Comparison of ENCODE assay signal across 6 worm cellular contexts in genomic region chrIII:5802971-5803370, ce11.
TF ChIP-seq lines count a peak whose summit lies in the region.

TSS of gene polq-1 (minus strand) at chrIII:5803160.
TSS of gene him-10 (plus strand) at chrIII:5803260.

TF ChIP-seq in whole organism, L1 larva, 84 proteins besides CTCF, POLR2A, EP300 and RAD21 (continues in another document):
- peak; percentile 59 for TF ChIP-seq ceh-90 (tag; optimal IDR thresholded peaks at IDR 0.05; lab: Kevin White, UChicago)
- peak; percentile 53 to 79 for TF ChIP-seq efl-1 (optimal IDR thresholded peaks at IDR 0.05; lab: Kevin White, UChicago)
- TF ChIP-seq efl-1 (GFP tag; optimal IDR thresholded peaks at IDR 0.05 in 1 of 2; lab: Kevin White, UChicago), result peak; percentile 87 to 98
- TF ChIP-seq lin-35 (GFP tag; optimal IDR thresholded peaks at IDR 0.05; lab: Kevin White, UChicago), result peak; percentile 68 to 89
- peak; percentile 5 for TF ChIP-seq tbx-2 (tag; optimal IDR thresholded peaks at IDR 0.05; lab: Kevin White, UChicago)
- peak; percentile 1 for TF ChIP-seq fkh-8 (tag; optimal IDR thresholded peaks at IDR 0.05; lab: Kevin White, UChicago)
- no peak for TF ChIP-seq fos-1 (tag; optimal IDR thresholded peaks at IDR 0.05; lab: Kevin White, UChicago)
- TF ChIP-seq lin-14 (GFP tag; optimal IDR thresholded peaks at IDR 0.05; lab: Kevin White, UChicago), result peak; percentile 35
- TF ChIP-seq snu-23 (GFP tag; optimal IDR thresholded peaks at IDR 0.05; lab: Kevin White, UChicago), result peak; percentile 16
- peak; percentile 16 for TF ChIP-seq blmp-1 (tag; optimal IDR thresholded peaks at IDR 0.05; lab: Kevin White, UChicago)
- no peak for TF ChIP-seq C16A3.4 (tag; optimal IDR thresholded peaks at IDR 0.05; lab: Kevin White, UChicago)
- TF ChIP-seq mdl-1 (tag; optimal IDR thresholded peaks at IDR 0.05; lab: Kevin White, UChicago), result no peak
- peak; percentile 48 for TF ChIP-seq mep-1 (tag; optimal IDR thresholded peaks at IDR 0.05; lab: Kevin White, UChicago)
- peak; percentile 6 for TF ChIP-seq snpc-4 (tag; optimal IDR thresholded peaks at IDR 0.05; lab: Kevin White, UChicago)
- TF ChIP-seq fkh-4 (tag; optimal IDR thresholded peaks at IDR 0.05; lab: Kevin White, UChicago; ENCODE audit: borderline replicate concordance), result peak; percentile 9

TF ChIP-seq in whole organism, L2 larva, 48 proteins besides CTCF, POLR2A, EP300 and RAD21:
- TF ChIP-seq C34F6.9 (tag; optimal IDR thresholded peaks at IDR 0.05; lab: Kevin White, UChicago), result peak; percentile 44
- peak; percentile 47 for TF ChIP-seq gmeb-1 (tag; optimal IDR thresholded peaks at IDR 0.05; lab: Kevin White, UChicago)
- TF ChIP-seq peb-1 (tag; optimal IDR thresholded peaks at IDR 0.05; lab: Kevin White, UChicago), result no peak
- no peak for TF ChIP-seq ztf-11 (tag; optimal IDR thresholded peaks at IDR 0.05; lab: Kevin White, UChicago)
- no peak for TF ChIP-seq fos-1 (tag; optimal IDR thresholded peaks at IDR 0.05; lab: Kevin White, UChicago)

TF ChIP-seq in whole organism, L3 larva, 47 proteins besides CTCF, POLR2A, EP300 and RAD21:
- peak; percentile 20 for TF ChIP-seq lin-15B (tag; optimal IDR thresholded peaks at IDR 0.05; lab: Kevin White, UChicago)
- no peak for TF ChIP-seq hmg-11 (tag; optimal IDR thresholded peaks at IDR 0.05; lab: Kevin White, UChicago)
- no peak for TF ChIP-seq elt-2 (tag; optimal IDR thresholded peaks at IDR 0.05; lab: Kevin White, UChicago)
- TF ChIP-seq nfya-1 (tag; optimal IDR thresholded peaks at IDR 0.05; lab: Kevin White, UChicago; ENCODE audit: insufficient read depth), result peak; percentile 42
- no peak for TF ChIP-seq unc-62 (GFP tag; optimal IDR thresholded peaks at IDR 0.05; lab: Kevin White, UChicago)
TF ChIP-seq in whole organism, L3 larva: peak in this region for 2.

TF ChIP-seq in whole organism, L4 larva, 104 proteins besides CTCF, POLR2A, EP300 and RAD21:
- TF ChIP-seq lin-38 (GFP tag; IDR thresholded peaks at IDR 0.05; lab: Robert Waterston, UW), result no peak
- no peak for TF ChIP-seq madf-9 (GFP tag; conservative IDR thresholded peaks at IDR 0.05; lab: Robert Waterston, UW)
- TF ChIP-seq hif-1 (tag; optimal IDR thresholded peaks at IDR 0.05; lab: Kevin White, UChicago), result peak in 1 of 2 experiments; percentile 38
- TF ChIP-seq unc-39 (tag; optimal IDR thresholded peaks at IDR 0.05; lab: Kevin White, UChicago), result no peak
- no peak for TF ChIP-seq spr-1 (tag; optimal IDR thresholded peaks at IDR 0.05; lab: Kevin White, UChicago)
- peak; percentile 76 for TF ChIP-seq dpl-1 (GFP tag; optimal IDR thresholded peaks at IDR 0.05; lab: Kevin White, UChicago)
- TF ChIP-seq tra-1 (GFP tag; IDR thresholded peaks at IDR 0.05; lab: Robert Waterston, UW), result no peak
- TF ChIP-seq mxl-2 (GFP tag; conservative IDR thresholded peaks at IDR 0.05; lab: Robert Waterston, UW), result no peak
- peak; percentile 89 for TF ChIP-seq mes-2 (tag; optimal IDR thresholded peaks at IDR 0.05; lab: Kevin White, UChicago; ENCODE audit: poor library complexity, severe bottlenecking)
- peak; percentile 59 for TF ChIP-seq unc-130 (GFP tag; optimal IDR thresholded peaks at IDR 0.05; lab: Kevin White, UChicago)
- TF ChIP-seq ceh-62 (tag; optimal IDR thresholded peaks at IDR 0.05; lab: Kevin White, UChicago), result no peak
- TF ChIP-seq hlh-30 (tag; optimal IDR thresholded peaks at IDR 0.05; lab: Kevin White, UChicago; ENCODE audit: insufficient read depth), result peak; percentile 55
- no peak for TF ChIP-seq ceh-44 (GFP tag; IDR thresholded peaks at IDR 0.05; lab: Robert Waterston, UW)
- TF ChIP-seq lin-29 (GFP tag; IDR thresholded peaks at IDR 0.05; lab: Robert Waterston, UW), result no peak
- TF ChIP-seq nhr-48 (tag; optimal IDR thresholded peaks at IDR 0.05; lab: Kevin White, UChicago), result no peak
- no peak for TF ChIP-seq ces-1 (GFP tag; optimal IDR thresholded peaks at IDR 0.05; lab: Kevin White, UChicago)
- TF ChIP-seq ceh-28 (tag; optimal IDR thresholded peaks at IDR 0.05; lab: Kevin White, UChicago), result no peak
- TF ChIP-seq lim-7 (GFP tag; IDR thresholded peaks at IDR 0.05; lab: Robert Waterston, UW), result no peak

TF ChIP-seq in whole organism, late embryonic, 69 proteins besides CTCF, POLR2A, EP300 and RAD21 (continues in another document):
- TF ChIP-seq ttx-3 (tag; optimal IDR thresholded peaks at IDR 0.05; lab: Kevin White, UChicago), result no peak
- TF ChIP-seq ceh-14 (tag; optimal IDR thresholded peaks at IDR 0.05; lab: Kevin White, UChicago), result no peak
- peak; percentile 43 for TF ChIP-seq ceh-31 (tag; optimal IDR thresholded peaks at IDR 0.05; lab: Kevin White, UChicago)
- no peak for TF ChIP-seq ama-1 (optimal IDR thresholded peaks at IDR 0.05; lab: Kevin White, UChicago)
- peak; percentile 65 for TF ChIP-seq tbx-7 (tag; optimal IDR thresholded peaks at IDR 0.05; lab: Kevin White, UChicago)
- no peak for TF ChIP-seq npax-4 (tag; optimal IDR thresholded peaks at IDR 0.05; lab: Kevin White, UChicago)
- no peak for TF ChIP-seq elt-2 (tag; optimal IDR thresholded peaks at IDR 0.05; lab: Kevin White, UChicago)
- TF ChIP-seq tbx-2 (tag; optimal IDR thresholded peaks at IDR 0.05; lab: Kevin White, UChicago), result peak; percentile 50
- no peak for TF ChIP-seq pqm-1 (tag; optimal IDR thresholded peaks at IDR 0.05; lab: Kevin White, UChicago)
- TF ChIP-seq ceh-30 (tag; optimal IDR thresholded peaks at IDR 0.05; lab: Kevin White, UChicago), result no peak
- TF ChIP-seq syd-9 (tag; optimal IDR thresholded peaks at IDR 0.05; lab: Kevin White, UChicago), result no peak
- no peak for TF ChIP-seq ceh-48 (tag; optimal IDR thresholded peaks at IDR 0.05; lab: Kevin White, UChicago)
- no peak for TF ChIP-seq unc-3 (GFP tag; conservative IDR thresholded peaks at IDR 0.05; lab: Robert Waterston, UW)
- TF ChIP-seq unc-3 (tag; optimal IDR thresholded peaks at IDR 0.05; lab: Kevin White, UChicago), result no peak
- peak; percentile 55 for TF ChIP-seq C08G9.2 (tag; optimal IDR thresholded peaks at IDR 0.05; lab: Kevin White, UChicago)
- no peak for TF ChIP-seq ceh-18 (tag; optimal IDR thresholded peaks at IDR 0.05; lab: Kevin White, UChicago)
- no peak for TF ChIP-seq fax-1 (tag; optimal IDR thresholded peaks at IDR 0.05; lab: Kevin White, UChicago)
- TF ChIP-seq pat-9 (tag; optimal IDR thresholded peaks at IDR 0.05; lab: Kevin White, UChicago), result no peak
- TF ChIP-seq K09A11.1 (tag; optimal IDR thresholded peaks at IDR 0.05; lab: Kevin White, UChicago; ENCODE audit: insufficient read depth), result no peak
- peak; percentile 9 for TF ChIP-seq zip-5 (tag; optimal IDR thresholded peaks at IDR 0.05; lab: Kevin White, UChicago)
- no peak for TF ChIP-seq pros-1 (tag; optimal IDR thresholded peaks at IDR 0.05; lab: Kevin White, UChicago)
- TF ChIP-seq ceh-9 (tag; optimal IDR thresholded peaks at IDR 0.05; lab: Kevin White, UChicago), result no peak
- no peak for TF ChIP-seq che-1 (tag; optimal IDR thresholded peaks at IDR 0.05; lab: Kevin White, UChicago)
- peak; percentile 33 for TF ChIP-seq ceh-2 (tag; optimal IDR thresholded peaks at IDR 0.05; lab: Kevin White, UChicago)
- no peak for TF ChIP-seq dve-1 (tag; optimal IDR thresholded peaks at IDR 0.05; lab: Kevin White, UChicago)
- no peak for TF ChIP-seq pax-1 (tag; optimal IDR thresholded peaks at IDR 0.05; lab: Kevin White, UChicago)
- peak; percentile 73 for TF ChIP-seq ets-4 (tag; optimal IDR thresholded peaks at IDR 0.05; lab: Kevin White, UChicago)
- TF ChIP-seq hlh-30 (tag; optimal IDR thresholded peaks at IDR 0.05; lab: Kevin White, UChicago; ENCODE audit: insufficient read depth), result peak; percentile 57

TF ChIP-seq in whole organism, young adult, 124 proteins besides CTCF, POLR2A, EP300 and RAD21:
- TF ChIP-seq lin-54 (GFP tag; optimal IDR thresholded peaks at IDR 0.05; lab: Kevin White, UChicago) (peak; percentile 54), madf-8 (GFP tag; conservative IDR thresholded peaks at IDR 0.05; lab: Robert Waterston, UW) (peak; percentile 36; the same call in 1 of the 2 replicates), lsl-1 (GFP tag; optimal IDR thresholded peaks at IDR 0.05; lab: Kevin White, UChicago) (peak; percentile 50), ceh-79 (tag; optimal IDR thresholded peaks at IDR 0.05; lab: Kevin White, UChicago) (no peak), madf-6 (GFP tag; IDR thresholded peaks at IDR 0.05; lab: Robert Waterston, UW) (peak; percentile 38; the same call in 1 of the 2 replicates), attf-5 (GFP tag; optimal IDR thresholded peaks at IDR 0.05; lab: Kevin White, UChicago) (peak; percentile 11), efl-1 (GFP tag; optimal IDR thresholded peaks at IDR 0.05; lab: Kevin White, UChicago) (peak; percentile 81), unc-130 (GFP tag; optimal IDR thresholded peaks at IDR 0.05; lab: Kevin White, UChicago) (peak; percentile 40), repo-1 (tag; optimal IDR thresholded peaks at IDR 0.05; lab: Kevin White, UChicago) (no peak), dox-1 (GFP tag; IDR thresholded peaks at IDR 0.05; lab: Robert Waterston, UW) (peak; percentile 56), dpl-1 (GFP tag; optimal IDR thresholded peaks at IDR 0.05; lab: Kevin White, UChicago) (peak; percentile 59), hlh-12 (tag; optimal IDR thresholded peaks at IDR 0.05; lab: Kevin White, UChicago) (no peak)
